Worm (Caenorhabditis elegans): Measurements from ENCODE around the gene C09B9.85.
"Not testable (repeated sequence)": the region's sequence is repeated elsewhere in the genome, so short reads cannot be mapped to it uniquely, and the experiment has no call there.

The C09B9.85 gene

ce11 chrIV:5062278-5062677 is 36.7 kb upstream of the C09B9.85 start, which contains the start of gene msp-57:
TSS of gene msp-57 (plus strand) at chrIV:5062578.
- TF ChIP-seq ztf-11, elt-1, nhr-21 (tag; optimal IDR thresholded peaks at IDR 0.05): not testable (repeated sequence)

- no peak for TF ChIP-seq elt-3 (tag; optimal IDR thresholded peaks at IDR 0.05)
- TF ChIP-seq R02D3.7 (tag; optimal IDR thresholded peaks at IDR 0.05) = no peak
- TF ChIP-seq lin-39 (tag; optimal IDR thresholded peaks at IDR 0.05) = no peak
- TF ChIP-seq snpc-4 (tag; optimal IDR thresholded peaks at IDR 0.05) = no peak
- no peak for TF ChIP-seq sma-9 (GFP tag; optimal IDR thresholded peaks at IDR 0.05)
- TF ChIP-seq sma-9 (tag; optimal IDR thresholded peaks at IDR 0.05) = no peak
- TF ChIP-seq ztf-1 (GFP tag; conservative IDR thresholded peaks at IDR 0.05) = no peak
- TF ChIP-seq nhr-12 (tag; optimal IDR thresholded peaks at IDR 0.05) = no peak
- no peak for TF ChIP-seq nhr-25 (tag; optimal IDR thresholded peaks at IDR 0.05)
- TF ChIP-seq crh-2 (tag; optimal IDR thresholded peaks at IDR 0.05) = no peak
- no peak for TF ChIP-seq lin-11 (tag; optimal IDR thresholded peaks at IDR 0.05)
- TF ChIP-seq unc-62 (GFP tag; optimal IDR thresholded peaks at IDR 0.05) = no peak
- TF ChIP-seq nhr-10 (tag; optimal IDR thresholded peaks at IDR 0.05) = no peak
- no peak for TF ChIP-seq sma-3 (GFP tag; optimal IDR thresholded peaks at IDR 0.05)
- TF ChIP-seq mab-5 (tag; optimal IDR thresholded peaks at IDR 0.05) = no peak
- TF ChIP-seq Y55F3AM.14 (GFP tag; optimal IDR thresholded peaks at IDR 0.05) = no peak
- no peak for TF ChIP-seq egl-27 (tag; optimal IDR thresholded peaks at IDR 0.05)
- no peak for TF ChIP-seq aly-2 (tag; optimal IDR thresholded peaks at IDR 0.05)
Measured at ce11 chrIV:5060984-5061383, 35.4 kb upstream of the C09B9.85 start, which contains the start of gene C09B9.7. TSS of gene C09B9.7 (minus strand) at chrIV:5061084.

- TF ChIP-seq nhr-6 (tag; optimal IDR thresholded peaks at IDR 0.05) (no peak), nhr-237 (tag; optimal IDR thresholded peaks at IDR 0.05) (no peak), unc-62 (GFP tag; optimal IDR thresholded peaks at IDR 0.05) (no peak), nhr-10 (tag; optimal IDR thresholded peaks at IDR 0.05) (no peak), ztf-4 (tag; optimal IDR thresholded peaks at IDR 0.05) (no peak), nhr-77 (tag; optimal IDR thresholded peaks at IDR 0.05) (no peak), nhr-25 (tag; optimal IDR thresholded peaks at IDR 0.05) (no peak), crh-2 (tag; optimal IDR thresholded peaks at IDR 0.05) (no peak), mdl-1 (tag; optimal IDR thresholded peaks at IDR 0.05) (no peak), ama-1 (optimal IDR thresholded peaks at IDR 0.05) (no peak), nhr-23 (tag; optimal IDR thresholded peaks at IDR 0.05) (no peak)
Measured at ce11 chrIV:5055964-5056588, 30.5 kb upstream of the C09B9.85 start, which contains the start of gene msp-55. TSS of gene msp-55 (minus strand) at chrIV:5056014.

- TF ChIP-seq nhr-6 (tag; optimal IDR thresholded peaks at IDR 0.05) (no peak), mab-5 (tag; optimal IDR thresholded peaks at IDR 0.05) (peak; percentile 83), unc-55 (GFP tag; optimal IDR thresholded peaks at IDR 0.05) (peak; percentile 78)
Measured at ce11 chrIV:5054297-5054696, 28.8 kb upstream of the C09B9.85 start.

- TF ChIP-seq nhr-237 (tag; optimal IDR thresholded peaks at IDR 0.05) = no peak
- TF ChIP-seq Y55F3AM.14 (GFP tag; optimal IDR thresholded peaks at IDR 0.05) = no peak
Measured at ce11 chrIV:5045389-5045788, 19.8 kb upstream of the C09B9.85 start, which contains the start of gene hot-9. TSS of gene hot-9 (minus strand) at chrIV:5045489.

- peak; percentile 17 for TF ChIP-seq egl-27 (tag; optimal IDR thresholded peaks at IDR 0.05)
- TF ChIP-seq gmeb-1 (tag; optimal IDR thresholded peaks at IDR 0.05) = peak; percentile 2
- no peak for TF ChIP-seq Y55F3AM.14 (GFP tag; optimal IDR thresholded peaks at IDR 0.05)
- peak; percentile 36 for TF ChIP-seq unc-55 (GFP tag; optimal IDR thresholded peaks at IDR 0.05)
- TF ChIP-seq lin-11 (tag; optimal IDR thresholded peaks at IDR 0.05) = no peak
- no peak for TF ChIP-seq aly-2 (tag; optimal IDR thresholded peaks at IDR 0.05)
- no peak for TF ChIP-seq nhr-10 (tag; optimal IDR thresholded peaks at IDR 0.05)
- no peak for TF ChIP-seq peb-1 (tag; optimal IDR thresholded peaks at IDR 0.05)
- no peak for TF ChIP-seq sma-9 (GFP tag; optimal IDR thresholded peaks at IDR 0.05)
- no peak for TF ChIP-seq sma-9 (tag; optimal IDR thresholded peaks at IDR 0.05)
Measured at ce11 chrIV:5038744-5039143, 13.2 kb upstream of the C09B9.85 start.

Data from whole organism, L2 larva.